Worm (Caenorhabditis elegans): ENCODE measurements around the gene cyl-1.

- TF ChIP-seq xnd-1 (tag; optimal IDR thresholded peaks at IDR 0.05) (no peak), nhr-27 (tag; optimal IDR thresholded peaks at IDR 0.05) (no peak), Y79H2A.3 (GFP tag; conservative IDR thresholded peaks at IDR 0.05) (no peak), somi-1 (GFP tag; optimal IDR thresholded peaks at IDR 0.05) (no peak), F23B12.7 (tag; optimal IDR thresholded peaks at IDR 0.05; ENCODE audit: insufficient read depth) (no peak), sptf-2 (GFP tag; optimal IDR thresholded peaks at IDR 0.05) (no peak), fkh-3 (tag; optimal IDR thresholded peaks at IDR 0.05) (no peak), rec-8 (tag; optimal IDR thresholded peaks at IDR 0.05) (no peak)
Observed at ce11 chrV:12020940-12021339, 27.4 kb upstream of the cyl-1 start.

All from whole organism, young adult.